Fruit fly (Drosophila melanogaster) whole organism, prepupa: ENCODE data around the gene sra.

Source experiments
- CG11762 ChIP-seq: fragments of 200-800 bp; sonication (Bioruptor generic); optimal IDR thresholded peaks from 3 replicates; lab custom pipeline; 2016; ENCODE audit warnings: missing biosample characterization, missing genetic modification characterization; ENCODE audit not compliant: insufficient read depth
- CG1621 ChIP-seq: fragments of 200-800 bp; sonication (Bioruptor generic); optimal IDR thresholded peaks from 3 replicates; lab custom pipeline; 2018; ENCODE audit warnings: missing biosample characterization, mild to moderate bottlenecking, missing genetic modification characterization
- Hr4 ChIP-seq: fragments of 200-800 bp; sonication (Bioruptor generic); optimal IDR thresholded peaks from 3 replicates; lab custom pipeline; 2016; ENCODE audit warnings: missing biosample characterization, missing genetic modification characterization
- dsx ChIP-seq: fragments of 200-800 bp; optimal IDR thresholded peaks from 3 replicates; lab custom pipeline; 2019; ENCODE audit warnings: missing biosample characterization, mild to moderate bottlenecking, missing genetic modification characterization, moderate library complexity; ENCODE audit not compliant: poor library complexity, severe bottlenecking
- esn ChIP-seq: fragments of 200-800 bp; sonication (Bioruptor generic); optimal IDR thresholded peaks from 2 replicates; lab custom pipeline; 2016; ENCODE audit warnings: missing biosample characterization, mild to moderate bottlenecking, missing genetic modification characterization, moderate library complexity
- lz ChIP-seq: fragments of 200-800 bp; sonication (Bioruptor generic); optimal IDR thresholded peaks from 3 replicates; lab custom pipeline; 2016; ENCODE audit warnings: missing biosample characterization, missing genetic modification characterization

DNA sequence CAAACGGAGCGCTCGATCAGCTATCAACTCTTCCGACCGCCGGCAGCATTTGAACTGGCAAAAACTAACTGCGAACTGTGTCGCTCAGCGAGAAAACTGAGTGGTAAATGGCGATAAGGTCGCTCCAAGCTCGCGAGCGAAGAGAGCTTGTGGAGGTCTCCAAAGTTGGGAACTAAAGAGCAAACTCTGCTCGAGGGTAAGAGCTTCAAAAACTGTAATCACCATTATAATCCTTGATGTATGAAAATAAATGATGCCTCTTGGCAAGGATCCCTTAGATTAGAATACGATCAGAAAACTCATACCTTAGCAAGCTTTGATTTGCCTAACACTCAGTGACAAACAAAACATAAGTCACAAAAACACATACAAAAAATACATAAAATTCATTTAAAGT lies 16.2 kb downstream of the sra start, which contains the start of the genes CG6126 and CG31287:
- peak; percentile 7 for TF ChIP-seq CG1621 (tag; lab: Kevin White, UChicago)
- no peak for TF ChIP-seq esn (GFP tag; lab: Kevin White, UChicago)
- no peak for TF ChIP-seq CG11762 (GFP tag; lab: Kevin White, UChicago)
- TF ChIP-seq dsx, result no peak
- no peak for TF ChIP-seq Hr4 (GFP tag; lab: Kevin White, UChicago)
- no peak for TF ChIP-seq lz (GFP tag; lab: Kevin White, UChicago)
